Worm (Caenorhabditis elegans) whole organism, mixed stage, embryonic: ENCODE results near the gene mut-7.

Source experiments
- ceh-83 ChIP-seq: fragments of 200-800 bp; sonication (Bioruptor generic); optimal IDR thresholded peaks from 2 replicates; lab custom pipeline; 2018; ENCODE audit warnings: mild to moderate bottlenecking, missing genetic modification characterization, missing compliant biosample characterization
- elt-1 ChIP-seq: sonication (generic microtip); optimal IDR thresholded peaks from 2 replicates; lab custom pipeline; 2017; ENCODE audit warnings: missing genetic modification characterization, mild to moderate bottlenecking, missing compliant biosample characterization, antibody characterized with exemption, moderate library complexity, borderline replicate concordance; ENCODE audit not compliant: insufficient read depth
- ham-2 ChIP-seq: fragments of 200-800 bp; sonication (Bioruptor generic); optimal IDR thresholded peaks from 2 replicates; lab custom pipeline; 2018; ENCODE audit warnings: mild to moderate bottlenecking, missing genetic modification characterization, missing compliant biosample characterization
- lin-32 ChIP-seq: fragments of 200-800 bp; sonication (Bioruptor generic); optimal IDR thresholded peaks from 2 replicates; lab custom pipeline; 2018; ENCODE audit warnings: mild to moderate bottlenecking, missing genetic modification characterization, missing compliant biosample characterization
- lsy-2 ChIP-seq: fragments of 150-350 bp; optimal IDR thresholded peaks from 2 replicates; lab custom pipeline; 2014; ENCODE audit warnings: missing biosample characterization, missing genetic modification characterization
- mep-1 ChIP-seq: fragments of 150-350 bp; optimal IDR thresholded peaks from 2 replicates; lab custom pipeline; 2017; ENCODE audit warnings: missing biosample characterization, missing genetic modification reagents, missing genetic modification characterization, inconsistent platforms
- nhr-28 ChIP-seq: fragments of 150-350 bp; optimal IDR thresholded peaks from 2 replicates; lab custom pipeline; 2014; ENCODE audit warnings: missing biosample characterization, missing genetic modification characterization
- nhr-76 ChIP-seq: sonication (generic microtip); optimal IDR thresholded peaks from 2 replicates; lab custom pipeline; 2017; ENCODE audit warnings: missing biosample characterization, missing genetic modification characterization
- snpc-4 ChIP-seq: fragments of 150-350 bp; optimal IDR thresholded peaks from 2 replicates; lab custom pipeline; 2014; ENCODE audit warnings: missing biosample characterization, missing genetic modification characterization
- sptf-1 ChIP-seq: sonication (generic microtip); optimal IDR thresholded peaks from 2 replicates; lab custom pipeline; 2017; ENCODE audit warnings: mild to moderate bottlenecking, missing genetic modification characterization, moderate library complexity, missing compliant biosample characterization
- unc-62 ChIP-seq: fragments of 150-350 bp; optimal IDR thresholded peaks from 2 replicates; lab custom pipeline; 2014; ENCODE audit warnings: missing biosample characterization, missing genetic modification reagents, missing genetic modification characterization

DNA sequence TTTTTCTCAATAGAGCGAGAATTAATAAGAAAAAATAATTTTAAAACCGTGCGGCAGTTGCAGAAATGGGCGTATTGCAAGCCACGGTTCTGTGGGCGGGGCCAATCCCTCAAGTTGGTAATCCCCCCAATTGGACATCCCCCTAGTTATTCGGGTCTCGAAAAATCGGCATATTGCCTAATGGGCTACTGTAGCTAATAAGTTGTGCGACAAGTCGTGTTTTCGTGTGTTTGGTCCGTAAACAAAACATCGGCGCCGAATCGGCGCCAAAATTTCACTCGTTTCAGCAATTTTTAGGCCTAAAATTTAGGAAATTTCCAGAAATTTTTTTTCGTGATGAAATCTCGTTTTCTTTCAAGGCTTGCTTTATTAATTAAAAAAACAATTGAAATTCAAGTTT is 37.8 kb downstream of the mut-7 start:
- TF ChIP-seq unc-62 (GFP tag; lab: Kevin White, UChicago) (no peak), ham-2 (GFP tag; lab: Kevin White, UChicago) (no peak), mep-1 (tag; lab: Kevin White, UChicago) (no peak), lsy-2 (tag; lab: Kevin White, UChicago) (no peak), snpc-4 (tag; lab: Kevin White, UChicago) (no peak), lin-32 (no peak), ceh-83 (GFP tag; lab: Kevin White, UChicago) (no peak), nhr-76 (tag; lab: Kevin White, UChicago) (no peak), elt-1 (tag; lab: Kevin White, UChicago) (no peak), sptf-1 (tag; lab: Kevin White, UChicago) (no peak), nhr-28 (tag; lab: Kevin White, UChicago) (no peak)
